Worm (Caenorhabditis elegans) whole organism, midembryonic: Measurements from ENCODE around the gene hpo-31.

Experiments used
- T22C8.4 ChIP-seq: fragments of 200-800 bp; sonication (Bioruptor generic); IDR thresholded peaks from 2 replicates; pipeline ENCODE4 v1.3.6; 2022; ENCODE audit warnings: missing genetic modification characterization, missing compliant biosample characterization
- flt-1 ChIP-seq: fragments of 200-800 bp; sonication (Bioruptor generic); IDR thresholded peaks from 2 replicates; pipeline ENCODE4 v1.3.6; 2022; ENCODE audit warnings: missing genetic modification characterization, missing compliant biosample characterization
- ref-1 ChIP-seq: fragments of 200-800 bp; sonication (Bioruptor generic); conservative IDR thresholded peaks from 2 replicates; pipeline ENCODE4 v1.3.6; 2022; ENCODE audit warnings: missing genetic modification reagents, missing genetic modification characterization, missing compliant biosample characterization
- ztf-29 ChIP-seq: fragments of 200-800 bp; sonication (Bioruptor generic); IDR thresholded peaks from 2 replicates; pipeline ENCODE4 v1.3.6; 2022; ENCODE audit warnings: missing genetic modification reagents, missing genetic modification characterization, missing compliant biosample characterization

- no peak for TF ChIP-seq ztf-29 (GFP tag; lab: Robert Waterston, UW)
- no peak for TF ChIP-seq flt-1 (GFP tag; lab: Robert Waterston, UW)
- no peak for TF ChIP-seq ref-1 (GFP tag; lab: Robert Waterston, UW)
- no peak for TF ChIP-seq T22C8.4 (GFP tag; lab: Robert Waterston, UW)
These were observed 22.3 kb downstream of the hpo-31 start, which contains the start of gene srx-131 for ce11 chrV:13845136-13845535.
